Fruit fly (Drosophila melanogaster): ENCODE measurements around the gene CG7084.

CG7084 gene

dm6 chr3R:22260205-22260604, 38.4 kb upstream of the CG7084 start (continued):
- no peak for TF ChIP-seq Mad (GFP tag; optimal IDR thresholded peaks at IDR 0.05)
- no peak for TF ChIP-seq Opbp (GFP tag; IDR thresholded peaks at IDR 0.05; ENCODE audit: partially characterized antibody)
- no peak for TF ChIP-seq CG6854 (GFP tag; optimal IDR thresholded peaks at IDR 0.05)
- no peak for TF ChIP-seq CG18764 (GFP tag; optimal IDR thresholded peaks at IDR 0.05)
- TF ChIP-seq trem (tag; optimal IDR thresholded peaks at IDR 0.05), result peak; percentile 11
- peak; percentile 1 for TF ChIP-seq CG33557 (GFP tag; optimal IDR thresholded peaks at IDR 0.05)
- peak; percentile 55 for TF ChIP-seq Hsf (GFP tag; optimal IDR thresholded peaks at IDR 0.05)
- TF ChIP-seq gem (tag; optimal IDR thresholded peaks at IDR 0.05), result peak; percentile 66
- TF ChIP-seq CG3847 (GFP tag; IDR thresholded peaks at IDR 0.05), result 0 out of 2 replicates have a peak, but pooled peaks have one; percentile 5
- no peak for TF ChIP-seq CG2889 (GFP tag; IDR thresholded peaks at IDR 0.05)
- peak; percentile 19 for TF ChIP-seq HHEX (GFP tag; optimal IDR thresholded peaks at IDR 0.05)
- TF ChIP-seq Usf (GFP tag; optimal IDR thresholded peaks at IDR 0.05), result no peak
- TF ChIP-seq CG7745 (tag; optimal IDR thresholded peaks at IDR 0.05), result no peak
- no peak for TF ChIP-seq ind (GFP tag; optimal IDR thresholded peaks at IDR 0.05)
- TF ChIP-seq CG7786 (GFP tag; optimal IDR thresholded peaks at IDR 0.05), result no peak
- TF ChIP-seq CG9727 (GFP tag; optimal IDR thresholded peaks at IDR 0.05), result peak; percentile 54
- TF ChIP-seq CG15514 (GFP tag; optimal IDR thresholded peaks at IDR 0.05), result no peak
- peak; percentile 55 for TF ChIP-seq CG2712 (tag; optimal IDR thresholded peaks at IDR 0.05)
- TF ChIP-seq dan (GFP tag; IDR thresholded peaks at IDR 0.05), result no peak
- TF ChIP-seq CG10431 (GFP tag; optimal IDR thresholded peaks at IDR 0.05), result no peak
- no peak for TF ChIP-seq Bgb (GFP tag; IDR thresholded peaks at IDR 0.05; ENCODE audit: partially characterized antibody)
- TF ChIP-seq Elba2 (GFP tag; optimal IDR thresholded peaks at IDR 0.05), result no peak
- TF ChIP-seq Doc3 (GFP tag; IDR thresholded peaks at IDR 0.05; ENCODE audit: partially characterized antibody), result no peak
- no peak for TF ChIP-seq CG13287 (GFP tag; IDR thresholded peaks at IDR 0.05; ENCODE audit: partially characterized antibody)
- TF ChIP-seq CG12219 (GFP tag; optimal IDR thresholded peaks at IDR 0.05), result peak; percentile 29
- no peak for TF ChIP-seq CG8944 (GFP tag; optimal IDR thresholded peaks at IDR 0.05)
- TF ChIP-seq jigr1 (GFP tag; IDR thresholded peaks at IDR 0.05), result no peak
- no peak for TF ChIP-seq sima (GFP tag; optimal IDR thresholded peaks at IDR 0.05)
- TF ChIP-seq Trl (optimal IDR thresholded peaks at IDR 0.05), result no peak
- no peak for TF ChIP-seq Trl (GFP tag; optimal IDR thresholded peaks at IDR 0.05)
- no peak for TF ChIP-seq CG17568 (GFP tag; optimal IDR thresholded peaks at IDR 0.05)
- TF ChIP-seq Med (GFP tag), result no peak
- no peak for TF ChIP-seq CG4854 (GFP tag; optimal IDR thresholded peaks at IDR 0.05)
- peak; percentile 28 for TF ChIP-seq Xbp1 (GFP tag; optimal IDR thresholded peaks at IDR 0.05)
- TF ChIP-seq Hand (GFP tag; optimal IDR thresholded peaks at IDR 0.05), result no peak
- TF ChIP-seq bigmax (GFP tag; optimal IDR thresholded peaks at IDR 0.05), result no peak
- no peak for TF ChIP-seq CG4617 (GFP tag; optimal IDR thresholded peaks at IDR 0.05; ENCODE audit: borderline replicate concordance)
- TF ChIP-seq Eip74EF (GFP tag; optimal IDR thresholded peaks at IDR 0.05), result no peak
- TF ChIP-seq CG6765 (GFP tag; optimal IDR thresholded peaks at IDR 0.05), result no peak
- TF ChIP-seq gcm (GFP tag; optimal IDR thresholded peaks at IDR 0.05), result no peak
- TF ChIP-seq Max (GFP tag; optimal IDR thresholded peaks at IDR 0.05), result peak; percentile 4
- peak; percentile 62 for TF ChIP-seq Blimp-1 (GFP tag; optimal IDR thresholded peaks at IDR 0.05)
- no peak for TF ChIP-seq CG9932 (GFP tag; IDR thresholded peaks at IDR 0.05)
- peak; percentile 67 for TF ChIP-seq CG1603 (tag; optimal IDR thresholded peaks at IDR 0.05)
- TF ChIP-seq CG10274 (GFP tag; optimal IDR thresholded peaks at IDR 0.05), result no peak
- TF ChIP-seq CG3281 (GFP tag; optimal IDR thresholded peaks at IDR 0.05), result no peak
- no peak for TF ChIP-seq mirr (GFP tag; optimal IDR thresholded peaks at IDR 0.05)
- no peak for TF ChIP-seq cwo (GFP tag; optimal IDR thresholded peaks at IDR 0.05)
- TF ChIP-seq esg (GFP tag; conservative IDR thresholded peaks at IDR 0.05), result no peak
- TF ChIP-seq chif (GFP tag; optimal IDR thresholded peaks at IDR 0.05), result peak in 1 of 2 experiments; percentile 38
- no peak for TF ChIP-seq CG43689 (GFP tag; IDR thresholded peaks at IDR 0.05)

Data from whole organism, embryonic.